Worm (Caenorhabditis elegans) whole organism, late embryonic: ENCODE measurements around the gene K09C4.9.

Source experiments
- F13H6.1 ChIP-seq: sonication (generic microtip); optimal IDR thresholded peaks from 2 replicates; lab custom pipeline; 2016; ENCODE audit warnings: missing genetic modification characterization, missing compliant biosample characterization
- ceh-45 ChIP-seq: fragments of 200-800 bp; sonication (Bioruptor generic); IDR thresholded peaks from 2 replicates; pipeline ENCODE4 v1.3.6; 2022; ENCODE audit warnings: missing genetic modification reagents, missing genetic modification characterization, missing compliant biosample characterization
- ceh-9 ChIP-seq: sonication (generic microtip); optimal IDR thresholded peaks from 2 replicates; lab custom pipeline; 2016; ENCODE audit warnings: mild to moderate bottlenecking, missing genetic modification characterization, inconsistent platforms, missing compliant biosample characterization
- mec-3 ChIP-seq: sonication (generic microtip); optimal IDR thresholded peaks from 2 replicates; lab custom pipeline; 2016; ENCODE audit warnings: borderline replicate concordance, missing genetic modification characterization, missing compliant biosample characterization
- nhr-11 ChIP-seq: fragments of 150-350 bp; optimal IDR thresholded peaks from 2 replicates; lab custom pipeline; 2014; ENCODE audit warnings: missing biosample characterization, missing genetic modification characterization
- pag-3 ChIP-seq: sonication (generic microtip); optimal IDR thresholded peaks from 2 replicates; lab custom pipeline; 2016; ENCODE audit warnings: missing compliant biosample characterization, missing genetic modification characterization, borderline replicate concordance
- pha-4 ChIP-seq: fragments of 150-350 bp; optimal IDR thresholded peaks from 2 replicates; lab custom pipeline; 2018; ENCODE audit warnings: missing biosample characterization, missing genetic modification reagents, missing genetic modification characterization
- rnt-1 ChIP-seq: sonication (generic microtip); optimal IDR thresholded peaks from 2 replicates; lab custom pipeline; 2016; ENCODE audit warnings: missing genetic modification characterization, missing compliant biosample characterization
- syd-9 ChIP-seq: sonication (generic microtip); optimal IDR thresholded peaks from 2 replicates; lab custom pipeline; 2016; ENCODE audit warnings: mild to moderate bottlenecking, missing genetic modification characterization, moderate library complexity, missing compliant biosample characterization

DNA sequence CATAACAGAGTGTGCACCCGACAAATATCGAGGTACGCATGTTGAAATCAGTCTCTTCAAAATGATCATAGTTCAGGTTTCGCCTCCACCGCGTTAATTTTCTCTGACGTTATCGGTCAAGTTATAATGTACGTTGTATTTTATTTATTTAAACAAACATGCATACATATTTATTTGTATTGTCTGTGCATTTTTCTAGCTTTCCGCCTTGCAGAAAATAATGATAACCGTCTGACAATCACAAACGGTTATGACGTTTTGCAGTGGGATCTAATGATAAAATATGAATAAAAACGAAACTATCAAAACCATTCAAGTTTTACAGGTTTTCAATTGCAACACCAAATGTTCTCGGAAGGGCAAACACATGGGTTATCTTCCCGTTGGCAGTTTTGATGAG lies 11.6 kb upstream of the K09C4.9 start:
- TF ChIP-seq pha-4 (tag; lab: Kevin White, UChicago) (no peak), ceh-9 (tag; lab: Kevin White, UChicago) (no peak), mec-3 (no peak), nhr-11 (tag; lab: Kevin White, UChicago) (no peak), F13H6.1 (tag; lab: Kevin White, UChicago) (no peak), ceh-45 (no peak), syd-9 (tag; lab: Kevin White, UChicago) (no peak), rnt-1 (tag; lab: Kevin White, UChicago) (no peak), pag-3 (tag; lab: Kevin White, UChicago) (no peak)
